Worm (Caenorhabditis elegans) whole organism, young adult: ENCODE measurements around the gene srx-16.

Source experiments
- D2030.7 ChIP-seq: fragments of 200-800 bp; sonication (Bioruptor generic); IDR thresholded peaks from 2 replicates; pipeline ENCODE4 v1.3.6; 2022; ENCODE audit warnings: missing genetic modification reagents, missing genetic modification characterization, missing compliant biosample characterization
- ekl-4 ChIP-seq: fragments of 200-800 bp; sonication (Bioruptor generic); IDR thresholded peaks from 2 replicates; pipeline ENCODE4 v1.3.6; 2022; ENCODE audit warnings: missing genetic modification reagents, missing genetic modification characterization, missing compliant biosample characterization
- him-1 ChIP-seq: sonication (generic microtip); optimal IDR thresholded peaks from 2 replicates; lab custom pipeline; 2016; ENCODE audit warnings: missing genotype, missing genetic modification reagents, missing genetic modification characterization, missing compliant biosample characterization
- pha-4 ChIP-seq: fragments of 150-350 bp; sonication (generic microtip); optimal IDR thresholded peaks from 2 replicates; lab custom pipeline; 2014; ENCODE audit warnings: missing biosample characterization, missing genetic modification reagents, missing genetic modification characterization
- tbp1 ChIP-seq: fragments of 200-800 bp; sonication (Bioruptor generic); optimal IDR thresholded peaks from 2 replicates; lab custom pipeline; 2018; ENCODE audit warnings: mild to moderate bottlenecking, missing genetic modification characterization, missing compliant biosample characterization
- unc-62 ChIP-seq: fragments of 150-350 bp; optimal IDR thresholded peaks from 2 replicates; lab custom pipeline; 2014; ENCODE audit warnings: missing biosample characterization, missing genetic modification reagents, missing genetic modification characterization

ce11 chrV:7000734-7001133 lies 24.6 kb downstream of the srx-16 start:
- TF ChIP-seq him-1 (tag; lab: Kevin White, UChicago) (no peak), pha-4 (no peak), D2030.7 (GFP tag; lab: Robert Waterston, UW) (no peak), ekl-4 (no peak), tbp1 (no peak), unc-62 (GFP tag; lab: Kevin White, UChicago) (no peak)
